Fruit fly (Drosophila melanogaster): ENCODE measurements around the gene CG5004.

The CG5004 gene

dm6 chrX:17174115-17174514 lies 66.7 kb downstream of the CG5004 start (continued):
- TF ChIP-seq mld (GFP tag; IDR thresholded peaks at IDR 0.05; ENCODE audit: partially characterized antibody) (no peak), CG7556 (GFP tag; optimal IDR thresholded peaks at IDR 0.05) (no peak), da (GFP tag; optimal IDR thresholded peaks at IDR 0.05) (no peak)

DNA sequence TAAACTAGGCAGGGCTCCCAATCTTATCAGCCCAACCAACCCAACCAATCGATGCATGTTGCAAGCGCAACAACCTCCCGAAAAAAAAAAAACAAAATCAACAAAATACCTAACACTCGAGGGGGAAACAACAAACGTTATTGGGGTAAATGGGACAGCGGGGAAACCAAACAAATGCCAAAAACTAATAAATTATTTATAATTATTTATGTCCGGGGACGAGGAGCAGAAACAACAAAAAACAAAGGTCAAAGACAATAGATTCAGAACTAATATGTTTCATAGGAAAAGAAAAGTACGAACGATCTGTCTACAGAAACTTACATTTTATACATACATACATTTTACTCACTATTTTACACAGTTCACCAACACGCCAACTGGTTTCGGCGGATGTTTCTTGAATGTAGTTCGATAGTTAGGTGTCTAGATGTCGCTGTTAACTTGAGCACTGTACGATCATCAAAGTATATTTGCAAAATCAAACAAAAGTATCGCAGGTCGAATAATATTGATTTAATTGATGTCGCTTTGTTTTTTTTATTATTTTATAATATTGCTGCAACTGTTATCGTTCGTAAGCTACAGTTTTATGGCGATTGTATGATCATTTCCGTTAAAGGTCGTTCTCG lies 68.3 kb downstream of the CG5004 start:
- TF ChIP-seq NFAT (GFP tag; IDR thresholded peaks at IDR 0.05) = peak; percentile 68; the same call in 1 of the 2 replicates
- peak; percentile 28 for TF ChIP-seq CG12659 (GFP tag; optimal IDR thresholded peaks at IDR 0.05)
- no peak for TF ChIP-seq CG18262 (tag; optimal IDR thresholded peaks at IDR 0.05)
- no peak for TF ChIP-seq CG10543 (GFP tag; optimal IDR thresholded peaks at IDR 0.05)
- TF ChIP-seq lbe (GFP tag; optimal IDR thresholded peaks at IDR 0.05) = no peak
- TF ChIP-seq CG12155 (GFP tag; optimal IDR thresholded peaks at IDR 0.05) = peak; percentile 1
- peak; percentile 23 for TF ChIP-seq CG3838 (GFP tag; optimal IDR thresholded peaks at IDR 0.05)
- TF ChIP-seq Atf3 (GFP tag; optimal IDR thresholded peaks at IDR 0.05) = no peak
- TF ChIP-seq CG6654 (GFP tag; optimal IDR thresholded peaks at IDR 0.05) = peak; percentile 60
- peak; percentile 52 for TF ChIP-seq CG1603 (tag; optimal IDR thresholded peaks at IDR 0.05)
- peak; percentile 24 for TF ChIP-seq CG4854 (GFP tag; optimal IDR thresholded peaks at IDR 0.05)
- TF ChIP-seq HmgZ (tag; optimal IDR thresholded peaks at IDR 0.05) = peak; percentile 52
- peak; percentile 8 for TF ChIP-seq HmgD (GFP tag; optimal IDR thresholded peaks at IDR 0.05)
- peak; percentile 9 for TF ChIP-seq CG4424 (GFP tag; optimal IDR thresholded peaks at IDR 0.05)
- no peak for TF ChIP-seq Jarid2 (GFP tag; optimal IDR thresholded peaks at IDR 0.05)
- TF ChIP-seq Tbp (GFP tag; optimal IDR thresholded peaks at IDR 0.05) = no peak
- peak; percentile 7 for TF ChIP-seq Hr3 (GFP tag; optimal IDR thresholded peaks at IDR 0.05)
- TF ChIP-seq CG15601 (tag; optimal IDR thresholded peaks at IDR 0.05) = peak; percentile 27
- peak; percentile 55 for TF ChIP-seq Xbp1 (GFP tag; optimal IDR thresholded peaks at IDR 0.05)
- TF ChIP-seq amos (GFP tag; IDR thresholded peaks at IDR 0.05; ENCODE audit: partially characterized antibody) = peak; percentile 64; the same call in 1 of the 2 replicates
- no peak for TF ChIP-seq otp (GFP tag; IDR thresholded peaks at IDR 0.05)
- TF ChIP-seq her (GFP tag; optimal IDR thresholded peaks at IDR 0.05) = no peak
- no peak for TF ChIP-seq gcm2 (GFP tag; optimal IDR thresholded peaks at IDR 0.05)
- TF ChIP-seq Pdp1 (GFP tag; optimal IDR thresholded peaks at IDR 0.05) = peak; percentile 31 to 32
- TF ChIP-seq vvl (GFP tag; IDR thresholded peaks at IDR 0.05) = peak; percentile 43
- no peak for TF ChIP-seq CG16779 (GFP tag; IDR thresholded peaks at IDR 0.05)
- no peak; the same call in 1 of the 2 replicates for TF ChIP-seq CG13287 (GFP tag; IDR thresholded peaks at IDR 0.05; ENCODE audit: partially characterized antibody)
- TF ChIP-seq row (GFP tag; IDR thresholded peaks at IDR 0.05) = 0 out of 3 replicates have a peak, but pooled peaks have one; percentile 13
- TF ChIP-seq Hmr (GFP tag; optimal IDR thresholded peaks at IDR 0.05) = peak; percentile 32
- peak; percentile 35 for TF ChIP-seq CG2120 (GFP tag; optimal IDR thresholded peaks at IDR 0.05)
- TF ChIP-seq lola (GFP tag; optimal IDR thresholded peaks at IDR 0.05) = peak in 1 of 3 experiments; percentile 7
- TF ChIP-seq CG3281 (GFP tag; optimal IDR thresholded peaks at IDR 0.05) = no peak
- peak; percentile 9 for TF ChIP-seq Bdp1 (GFP tag; optimal IDR thresholded peaks at IDR 0.05)
- no peak for TF ChIP-seq disco-r (GFP tag; optimal IDR thresholded peaks at IDR 0.05)
- peak; percentile 19 for TF ChIP-seq CG9876 (GFP tag; optimal IDR thresholded peaks at IDR 0.05)
- peak; percentile 54 for TF ChIP-seq CG33213 (GFP tag; optimal IDR thresholded peaks at IDR 0.05)
- TF ChIP-seq CG17359 (tag; optimal IDR thresholded peaks at IDR 0.05) = peak; percentile 32
- TF ChIP-seq NC2β (GFP tag; optimal IDR thresholded peaks at IDR 0.05) = no peak
- TF ChIP-seq CG17361 (GFP tag; IDR thresholded peaks at IDR 0.05) = no peak
- TF ChIP-seq caup (GFP tag; optimal IDR thresholded peaks at IDR 0.05; ENCODE audit: severe bottlenecking) = no peak
- TF ChIP-seq rib (GFP tag; IDR thresholded peaks at IDR 0.05) = no peak
- peak; percentile 68; the same call in 1 of the 3 replicates for TF ChIP-seq Dbx (GFP tag; IDR thresholded peaks at IDR 0.05)
- peak; percentile 68; the same call in 2 of the 3 replicates for TF ChIP-seq CG11456 (GFP tag; IDR thresholded peaks at IDR 0.05)
- peak; percentile 4 for TF ChIP-seq CG1647 (GFP tag; optimal IDR thresholded peaks at IDR 0.05)
- TF ChIP-seq pita (GFP tag; optimal IDR thresholded peaks at IDR 0.05) = peak; percentile 53

Measured in whole organism, embryonic.